Fruit fly (Drosophila melanogaster) whole organism: ENCODE data around the gene PolE2.

Experiments used
- CG8478 ChIP-seq: fragments of >200 bp; optimal IDR thresholded peaks from 2 replicates; lab custom pipeline; 2018; ENCODE audit warnings: inconsistent platforms
- Dll ChIP-seq: fragments of >200 bp; optimal IDR thresholded peaks from 2 replicates; lab custom pipeline; 2017
- EcR ChIP-seq, 2 experiments: fragments of >200 bp; optimal IDR thresholded peaks; 2 replicates each; lab custom pipeline; 2017; ENCODE audit warnings: missing biosample characterization in 2 of 2, missing genetic modification characterization in 2 of 2, missing genetic modification reagents in 2 of 2
- pan ChIP-seq: fragments of >200 bp; optimal IDR thresholded peaks from 2 replicates; lab custom pipeline; 2017
- psq ChIP-seq: fragments of >200 bp; optimal IDR thresholded peaks from 2 replicates; lab custom pipeline; 2017
- usp ChIP-seq: fragments of >200 bp; optimal IDR thresholded peaks from 2 replicates; lab custom pipeline; 2017; ENCODE audit warnings: missing biosample characterization, missing genetic modification characterization, mixed read lengths

DNA sequence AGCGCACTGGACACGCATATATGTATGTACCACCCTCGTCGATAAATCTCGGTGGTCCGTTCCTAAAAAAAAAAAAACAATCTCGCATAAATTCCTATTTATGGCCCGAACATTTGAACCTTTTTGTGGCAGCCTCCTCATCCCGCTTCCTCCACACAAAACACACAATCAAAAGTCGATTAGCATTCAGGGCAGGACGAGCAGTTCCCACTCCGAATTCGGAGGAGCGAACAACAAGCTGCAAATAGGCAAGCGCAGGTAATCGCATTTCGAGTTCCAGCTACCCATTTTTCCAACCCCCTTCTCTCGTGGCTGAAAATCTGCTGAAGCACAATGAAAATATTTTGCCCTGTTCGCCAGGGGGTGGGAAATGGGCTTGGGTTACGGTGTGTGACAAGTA lies 5.4 kb downstream of the PolE2 start:
- TF ChIP-seq usp (GFP tag; lab: Kevin White, UChicago) (no peak), Dll (no peak), CG8478 (lab: Kevin White, UChicago) (no peak), pan (lab: Kevin White, UChicago) (no peak), psq (lab: Kevin White, UChicago) (no peak), EcR (GFP tag; optimal IDR thresholded peaks at IDR 0.05; lab: Kevin White, UChicago) (no peak)
